Worm (Caenorhabditis elegans) whole organism, L4 larva: ENCODE data around the gene lpr-2.

Source experiments
- F10B5.3 ChIP-seq: sonication (generic microtip); optimal IDR thresholded peaks from 2 replicates; lab custom pipeline; 2016; ENCODE audit warnings: mild to moderate bottlenecking, missing genetic modification characterization, missing compliant biosample characterization
- F37D6.2 ChIP-seq: sonication (generic microtip); optimal IDR thresholded peaks from 2 replicates; lab custom pipeline; 2016; ENCODE audit warnings: mild to moderate bottlenecking, missing genetic modification characterization, missing compliant biosample characterization
- F44E2.7 ChIP-seq: fragments of 200-800 bp; sonication (Bioruptor generic); IDR thresholded peaks from 2 replicates; pipeline ENCODE4 v2.1.2; 2022; ENCODE audit warnings: missing genetic modification characterization, missing compliant biosample characterization
- T20F7.1 ChIP-seq: fragments of 200-800 bp; sonication (Bioruptor generic); optimal IDR thresholded peaks from 2 replicates; lab custom pipeline; 2018; ENCODE audit warnings: mild to moderate bottlenecking, missing genetic modification characterization, missing compliant biosample characterization
- T26A8.4 ChIP-seq: fragments of 200-800 bp; sonication (Bioruptor generic); IDR thresholded peaks from 2 replicates; pipeline ENCODE4 v1.3.6; 2022; ENCODE audit warnings: missing genetic modification characterization, missing compliant biosample characterization
- Y105C5A.15 ChIP-seq: fragments of 200-800 bp; sonication (Bioruptor generic); IDR thresholded peaks from 2 replicates; pipeline ENCODE4 v1.3.6; 2022; ENCODE audit warnings: missing genetic modification characterization, missing compliant biosample characterization
- Y75B8A.6 ChIP-seq: fragments of 200-800 bp; sonication (Bioruptor generic); IDR thresholded peaks from 2 replicates; pipeline ENCODE4 v1.3.6; 2022; ENCODE audit warnings: missing genetic modification reagents, missing genetic modification characterization, missing compliant biosample characterization
- ZK337.2 ChIP-seq: fragments of 200-800 bp; sonication (Bioruptor generic); IDR thresholded peaks from 2 replicates; pipeline ENCODE4 v1.3.6; 2022; ENCODE audit warnings: missing genetic modification reagents, missing genetic modification characterization, missing compliant biosample characterization
- aha-1 ChIP-seq: fragments of 150-350 bp; peaks from one replicate; lab custom pipeline; 2014; ENCODE audit warnings: missing biosample characterization, missing genetic modification characterization
- attf-4 ChIP-seq: sonication (generic microtip); optimal IDR thresholded peaks from 3 replicates; lab custom pipeline; 2017; ENCODE audit warnings: missing biosample characterization, missing genetic modification characterization
- ceh-20 ChIP-seq: fragments of 200-800 bp; sonication (Bioruptor generic); IDR thresholded peaks from 2 replicates; pipeline ENCODE4 v1.3.6; 2022; ENCODE audit warnings: missing genetic modification reagents, missing genetic modification characterization, missing compliant biosample characterization
- ceh-32 ChIP-seq: sonication (generic microtip); optimal IDR thresholded peaks from 2 replicates; lab custom pipeline; 2016; ENCODE audit warnings: mild to moderate bottlenecking, missing genetic modification characterization, missing compliant biosample characterization; ENCODE audit not compliant: poor library complexity
- ceh-82 ChIP-seq: sonication (generic microtip); optimal IDR thresholded peaks from 2 replicates; lab custom pipeline; 2017; ENCODE audit warnings: missing biosample characterization, missing genetic modification characterization
- ces-1 ChIP-seq: fragments of 150-350 bp; sonication (generic microtip); optimal IDR thresholded peaks from 4 replicates; lab custom pipeline; 2014; ENCODE audit warnings: missing biosample characterization, missing genetic modification reagents, missing genetic modification characterization
- cey-2 ChIP-seq: sonication (generic microtip); optimal IDR thresholded peaks from 3 replicates; lab custom pipeline; 2017; ENCODE audit warnings: missing genetic modification characterization, mild to moderate bottlenecking, missing compliant biosample characterization, antibody characterized with exemption, borderline replicate concordance; ENCODE audit not compliant: insufficient read depth
- daf-16 ChIP-seq, 3 experiments: sonication (generic microtip); optimal IDR thresholded peaks; 2 replicates each; lab custom pipeline; 2016 to 2017; ENCODE audit warnings: missing genetic modification characterization in 3 of 3, missing genetic modification reagents in 3 of 3, mild to moderate bottlenecking in 2 of 3, missing compliant biosample characterization in 2 of 3, missing biosample characterization in 1 of 3, moderate library complexity in 1 of 3
- daf-19 ChIP-seq: fragments of 200-800 bp; sonication (Bioruptor generic); conservative IDR thresholded peaks from 2 replicates; pipeline ENCODE4 v1.3.6; 2022; ENCODE audit warnings: missing genetic modification characterization, missing compliant biosample characterization
- daf-8 ChIP-seq: fragments of 200-800 bp; sonication (Bioruptor generic); IDR thresholded peaks from 2 replicates; pipeline ENCODE4 v1.3.6; 2022; ENCODE audit warnings: missing genetic modification characterization, missing compliant biosample characterization
- dmd-6 ChIP-seq: fragments of 200-800 bp; sonication (Bioruptor generic); IDR thresholded peaks from 2 replicates; pipeline ENCODE4 v1.3.6; 2022; ENCODE audit warnings: missing genetic modification reagents, missing genetic modification characterization, missing compliant biosample characterization
- dve-1 ChIP-seq: sonication (generic microtip); optimal IDR thresholded peaks from 2 replicates; lab custom pipeline; 2017; ENCODE audit warnings: antibody characterized with exemption, mild to moderate bottlenecking, missing genetic modification characterization, missing compliant biosample characterization; ENCODE audit not compliant: insufficient read depth
- egl-43 ChIP-seq: fragments of 200-800 bp; sonication (Bioruptor generic); IDR thresholded peaks from 2 replicates; pipeline ENCODE4 v1.3.6; 2022; ENCODE audit warnings: missing genetic modification reagents, missing genetic modification characterization, missing compliant biosample characterization
- fos-1 ChIP-seq: fragments of 150-350 bp; optimal IDR thresholded peaks from 2 replicates; lab custom pipeline; 2014; ENCODE audit warnings: missing biosample characterization, missing genetic modification characterization
- gei-8 ChIP-seq: fragments of 200-800 bp; sonication (Bioruptor generic); optimal IDR thresholded peaks from 2 replicates; lab custom pipeline; 2018; ENCODE audit warnings: mild to moderate bottlenecking, missing genetic modification characterization, missing compliant biosample characterization
- hlh-30 ChIP-seq: sonication (generic microtip); optimal IDR thresholded peaks from 2 replicates; lab custom pipeline; 2017; ENCODE audit warnings: antibody characterized with exemption, mild to moderate bottlenecking, missing genetic modification characterization, missing compliant biosample characterization; ENCODE audit not compliant: insufficient read depth
- jun-1 ChIP-seq: fragments of 150-350 bp; optimal IDR thresholded peaks from 2 replicates; lab custom pipeline; 2014; ENCODE audit warnings: missing biosample characterization, missing genetic modification reagents, missing genetic modification characterization
- lin-38 ChIP-seq: fragments of 200-800 bp; sonication (Bioruptor generic); IDR thresholded peaks from 2 replicates; pipeline ENCODE4 v1.3.6; 2022; ENCODE audit warnings: missing genetic modification reagents, missing genetic modification characterization, missing compliant biosample characterization
- lin-39 ChIP-seq: fragments of 150-350 bp; optimal IDR thresholded peaks from 2 replicates; lab custom pipeline; 2014; ENCODE audit warnings: missing biosample characterization, missing genetic modification reagents, missing genetic modification characterization
- lir-3 ChIP-seq: sonication (generic microtip); optimal IDR thresholded peaks from 2 replicates; lab custom pipeline; 2016; ENCODE audit warnings: mild to moderate bottlenecking, missing genetic modification characterization, missing compliant biosample characterization
- mdl-1 ChIP-seq, 2 experiments: fragments of 150-350 bp in 1 of 2; sonication (generic microtip) in 1 of 2; optimal IDR thresholded peaks; 2 replicates each; lab custom pipeline; 2014 to 2017; ENCODE audit warnings: missing biosample characterization in 2 of 2, missing genetic modification characterization in 2 of 2
- mxl-3 ChIP-seq: fragments of 200-800 bp; sonication (Bioruptor generic); optimal IDR thresholded peaks from 2 replicates; lab custom pipeline; 2018; ENCODE audit warnings: mild to moderate bottlenecking, missing genetic modification characterization, missing compliant biosample characterization
- nhr-10 ChIP-seq: fragments of 150-350 bp; optimal IDR thresholded peaks from 2 replicates; lab custom pipeline; 2014; ENCODE audit warnings: missing biosample characterization, missing genetic modification characterization
- nhr-102 ChIP-seq: sonication (generic microtip); optimal IDR thresholded peaks from 2 replicates; lab custom pipeline; 2016; ENCODE audit warnings: mild to moderate bottlenecking, missing genetic modification characterization, moderate library complexity, missing compliant biosample characterization
- nhr-25 ChIP-seq: sonication (generic microtip); optimal IDR thresholded peaks from 2 replicates; lab custom pipeline; 2017; ENCODE audit warnings: missing genetic modification characterization, mild to moderate bottlenecking, missing compliant biosample characterization, antibody characterized with exemption, moderate library complexity, borderline replicate concordance; ENCODE audit not compliant: insufficient read depth
- nhr-28 ChIP-seq: fragments of 150-350 bp; optimal IDR thresholded peaks from 2 replicates; lab custom pipeline; 2014; ENCODE audit warnings: missing biosample characterization, missing genetic modification characterization
- nhr-41 ChIP-seq: fragments of 200-800 bp; sonication (Bioruptor generic); IDR thresholded peaks from 2 replicates; pipeline ENCODE4 v1.3.6; 2022; ENCODE audit warnings: missing genetic modification reagents, missing genetic modification characterization, missing compliant biosample characterization
- nhr-42 ChIP-seq: fragments of 200-800 bp; sonication (Bioruptor generic); IDR thresholded peaks from 2 replicates; pipeline ENCODE4 v1.3.6; 2022; ENCODE audit warnings: missing genetic modification characterization, missing compliant biosample characterization
- nhr-76 ChIP-seq: fragments of 150-350 bp; optimal IDR thresholded peaks from 2 replicates; lab custom pipeline; 2014; ENCODE audit warnings: missing biosample characterization, missing genetic modification characterization
- pha-4 ChIP-seq, 2 experiments: fragments of 150-350 bp in 1 of 2; fragments of 200-800 bp in 1 of 2; sonication (Bioruptor generic) in 1 of 2; IDR thresholded peaks in 1 of 2; optimal IDR thresholded peaks in 1 of 2; 2 replicates each; pipeline versions ENCODE4 v1.3.6 to Lab custom; 2014 to 2022; ENCODE audit warnings: missing genetic modification characterization in 2 of 2, missing genetic modification reagents in 2 of 2, missing biosample characterization in 1 of 2, missing compliant biosample characterization in 1 of 2
- php-3 ChIP-seq: fragments of 200-800 bp; sonication (Bioruptor generic); IDR thresholded peaks from 2 replicates; pipeline ENCODE4 v1.3.6; 2022; ENCODE audit warnings: missing genetic modification reagents, missing genetic modification characterization, missing compliant biosample characterization
- saeg-2 ChIP-seq: fragments of 200-800 bp; sonication (Bioruptor generic); IDR thresholded peaks from 2 replicates; pipeline ENCODE4 v1.3.6; 2022; ENCODE audit warnings: missing genetic modification reagents, missing genetic modification characterization, missing compliant biosample characterization
- sdz-12 ChIP-seq: fragments of 200-800 bp; sonication (Bioruptor generic); optimal IDR thresholded peaks from 2 replicates; lab custom pipeline; 2018; ENCODE audit warnings: mild to moderate bottlenecking, missing genetic modification characterization, missing compliant biosample characterization
- unc-62 ChIP-seq, 3 experiments: fragments of 150-350 bp in 1 of 3; sonication (generic microtip); optimal IDR thresholded peaks in 2 of 3; peaks in 1 of 3; 1 replicate in 1 of 3; 2 replicates in 2 of 3; lab custom pipeline; 2014 to 2017; ENCODE audit warnings: missing biosample characterization in 3 of 3, missing genetic modification characterization in 3 of 3, missing genetic modification reagents in 3 of 3, missing genotype in 1 of 3
- zfp-2 ChIP-seq: sonication (generic microtip); optimal IDR thresholded peaks from 2 replicates; lab custom pipeline; 2016; ENCODE audit warnings: mild to moderate bottlenecking, missing genetic modification characterization, missing compliant biosample characterization
- ztf-11 ChIP-seq: fragments of 150-350 bp; optimal IDR thresholded peaks from 2 replicates; lab custom pipeline; 2014; ENCODE audit warnings: missing biosample characterization, missing genetic modification characterization

lpr-2 gene

DNA sequence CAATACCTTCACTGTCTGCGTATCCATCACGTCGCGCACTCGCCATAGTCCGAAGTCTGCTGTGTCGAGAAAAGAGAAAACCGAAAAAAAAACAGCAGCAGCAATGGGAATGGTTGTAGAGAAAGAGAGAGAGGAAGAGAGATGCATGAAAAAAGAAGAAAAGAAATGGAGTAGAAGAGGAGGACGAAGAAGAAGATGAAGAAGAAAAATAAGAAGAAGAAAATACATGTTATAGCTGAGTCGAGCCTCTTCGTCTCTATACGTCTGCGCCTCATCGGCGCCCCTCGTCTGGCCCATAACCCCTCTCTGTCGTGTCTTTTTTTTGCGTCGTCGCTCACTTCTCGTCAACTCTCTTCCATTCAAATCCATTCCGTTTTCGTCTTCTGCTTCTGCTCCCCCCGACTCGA lies 30.7 kb downstream of the lpr-2 start (continued):
- TF ChIP-seq lin-39 (tag; lab: Kevin White, UChicago) (no peak), nhr-41 (GFP tag; lab: Robert Waterston, UW) (no peak), fos-1 (no peak), dmd-6 (peak; percentile 68), lin-38 (no peak), daf-19 (GFP tag; lab: Robert Waterston, UW) (no peak), nhr-42 (no peak), daf-16 (GFP tag; optimal IDR thresholded peaks at IDR 0.05; lab: Kevin White, UChicago) (peak in 1 of 2 experiments; percentile 10), daf-16 (tag; optimal IDR thresholded peaks at IDR 0.05; lab: Kevin White, UChicago) (peak; percentile 35), gei-8 (no peak), T26A8.4 (GFP tag; lab: Robert Waterston, UW) (no peak), lir-3 (tag; lab: Kevin White, UChicago) (no peak), unc-62 (GFP tag; optimal IDR thresholded peaks at IDR 0.05 in 1 of 2; lab: Kevin White, UChicago) (peak in 1 of 2 experiments; percentile 94), unc-62 (tag; optimal IDR thresholded peaks at IDR 0.05; lab: Kevin White, UChicago) (no peak), F10B5.3 (tag; lab: Kevin White, UChicago) (no peak), cey-2 (tag; lab: Kevin White, UChicago) (peak; percentile 45), sdz-12 (GFP tag; lab: Kevin White, UChicago) (no peak), nhr-25 (tag; lab: Kevin White, UChicago) (peak; percentile 2), Y75B8A.6 (GFP tag; lab: Robert Waterston, UW) (no peak), egl-43 (peak; percentile 75; the same call in 1 of the 2 replicates), ces-1 (no peak), F44E2.7 (GFP tag; lab: Robert Waterston, UW) (no peak), zfp-2 (tag; lab: Kevin White, UChicago) (no peak), ceh-32 (no peak), F37D6.2 (tag; lab: Kevin White, UChicago) (peak; percentile 69), hlh-30 (tag; lab: Kevin White, UChicago) (peak; percentile 69), ZK337.2 (GFP tag; lab: Robert Waterston, UW) (no peak), T20F7.1 (GFP tag; lab: Kevin White, UChicago) (peak; percentile 21), attf-4 (no peak), Y105C5A.15 (GFP tag; lab: Robert Waterston, UW) (no peak), pha-4 (GFP tag; IDR thresholded peaks at IDR 0.05; lab: Robert Waterston, UW) (no peak), pha-4 (tag; optimal IDR thresholded peaks at IDR 0.05; lab: Kevin White, UChicago) (peak; percentile 28), dve-1 (tag; lab: Kevin White, UChicago) (peak; percentile 89), jun-1 (no peak), nhr-10 (tag; lab: Kevin White, UChicago) (no peak), nhr-102 (tag; lab: Kevin White, UChicago) (no peak), ceh-82 (tag; lab: Kevin White, UChicago) (no peak), php-3 (GFP tag; lab: Robert Waterston, UW) (no peak), daf-8 (GFP tag; lab: Robert Waterston, UW) (no peak)

DNA sequence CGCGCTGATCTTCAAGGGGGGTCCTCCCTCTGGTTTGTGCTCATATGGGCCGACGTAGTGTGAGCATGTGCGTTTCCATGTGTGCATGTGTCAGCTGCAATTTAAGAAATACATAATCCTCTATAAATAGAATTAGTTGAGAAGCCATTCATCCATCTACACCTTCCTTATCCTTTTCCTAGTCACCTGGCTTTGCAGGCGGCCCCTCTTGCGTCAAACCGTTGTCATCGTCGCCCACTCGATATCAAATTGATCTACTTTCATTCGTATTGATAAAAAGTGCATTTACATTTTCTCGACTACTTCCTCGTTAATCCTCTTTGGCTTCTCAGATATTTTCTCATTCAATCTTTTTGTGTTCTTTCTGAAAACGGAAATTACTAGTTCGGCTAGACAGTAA lies 33.0 kb downstream of the lpr-2 start:
- no peak for TF ChIP-seq ceh-20
- TF ChIP-seq aha-1 (tag; lab: Kevin White, UChicago), result peak; percentile 42
- TF ChIP-seq saeg-2 (GFP tag; lab: Robert Waterston, UW), result no peak
- peak; percentile 44 for TF ChIP-seq nhr-28 (tag; lab: Kevin White, UChicago)
- TF ChIP-seq hlh-30 (tag; lab: Kevin White, UChicago), result no peak
- peak; percentile 37 for TF ChIP-seq mxl-3 (GFP tag; lab: Kevin White, UChicago)
- no peak for TF ChIP-seq mdl-1 (tag; optimal IDR thresholded peaks at IDR 0.05; lab: Kevin White, UChicago)
- TF ChIP-seq nhr-76 (tag; lab: Kevin White, UChicago), result no peak
- TF ChIP-seq lin-39 (tag; lab: Kevin White, UChicago), result no peak
- no peak for TF ChIP-seq F37D6.2 (tag; lab: Kevin White, UChicago)
- no peak for TF ChIP-seq ztf-11
